Fruit fly (Drosophila melanogaster): ENCODE measurements around the gene cpo.
A peak's percentile ranks its signal among the peaks of the same experiment; 100 is the strongest.

Gene cpo

dm6 chr3R:18052799-18053586 is 133.4 kb downstream of the cpo start, which contains the start of gene htl:
Gene htl, minus strand, starts transcription at chr3R:18052984.
- TF ChIP-seq pad (GFP tag; optimal IDR thresholded peaks at IDR 0.05) (peak; percentile 21), bab1 (GFP tag; optimal IDR thresholded peaks at IDR 0.05) (no peak), kay (GFP tag; ENCODE audit: borderline replicate concordance) (peak; percentile 50), CG11617 (GFP tag; optimal IDR thresholded peaks at IDR 0.05) (no peak), Hr96 (GFP tag; optimal IDR thresholded peaks at IDR 0.05) (no peak), Mnt (GFP tag; optimal IDR thresholded peaks at IDR 0.05) (no peak), CG12768 (GFP tag; optimal IDR thresholded peaks at IDR 0.05) (no peak), CG7101 (tag; optimal IDR thresholded peaks at IDR 0.05) (no peak), CG5204 (GFP tag; optimal IDR thresholded peaks at IDR 0.05) (no peak), Crg-1 (GFP tag; optimal IDR thresholded peaks at IDR 0.05) (no peak)

dm6 chr3R:18058401-18058800 is 138.8 kb downstream of the cpo start:
- TF ChIP-seq CG5204 (GFP tag; optimal IDR thresholded peaks at IDR 0.05) (no peak), CG1620 (GFP tag; optimal IDR thresholded peaks at IDR 0.05) (no peak), Mnt (GFP tag; optimal IDR thresholded peaks at IDR 0.05) (no peak), ovo (GFP tag; optimal IDR thresholded peaks at IDR 0.05) (no peak), CG33017 (tag; optimal IDR thresholded peaks at IDR 0.05) (no peak), pad (GFP tag; optimal IDR thresholded peaks at IDR 0.05) (no peak), toe (GFP tag; optimal IDR thresholded peaks at IDR 0.05) (no peak), Crg-1 (GFP tag; optimal IDR thresholded peaks at IDR 0.05) (no peak), Clk (GFP tag; optimal IDR thresholded peaks at IDR 0.05) (no peak), CG7101 (tag; optimal IDR thresholded peaks at IDR 0.05) (no peak), CG14711 (tag; optimal IDR thresholded peaks at IDR 0.05) (no peak), CG11617 (GFP tag; optimal IDR thresholded peaks at IDR 0.05) (no peak), kay (GFP tag; ENCODE audit: borderline replicate concordance) (no peak), CG7045 (GFP tag; optimal IDR thresholded peaks at IDR 0.05) (no peak), CG12768 (GFP tag; optimal IDR thresholded peaks at IDR 0.05) (no peak), bab1 (GFP tag; optimal IDR thresholded peaks at IDR 0.05) (no peak), cic (GFP tag; optimal IDR thresholded peaks at IDR 0.05) (no peak), tj (GFP tag; optimal IDR thresholded peaks at IDR 0.05) (no peak)

- no peak for TF ChIP-seq Mnt (GFP tag; optimal IDR thresholded peaks at IDR 0.05)
- no peak for TF ChIP-seq Crg-1 (GFP tag; optimal IDR thresholded peaks at IDR 0.05)
- TF ChIP-seq CG12768 (GFP tag; optimal IDR thresholded peaks at IDR 0.05): no peak
- no peak for TF ChIP-seq CG7101 (tag; optimal IDR thresholded peaks at IDR 0.05)
- no peak for TF ChIP-seq Hr96 (GFP tag; optimal IDR thresholded peaks at IDR 0.05)
- TF ChIP-seq kay (GFP tag; ENCODE audit: borderline replicate concordance): no peak
Observed at dm6 chr3R:18060551-18060950, 140.9 kb downstream of the cpo start.

- TF ChIP-seq CG14711 (tag; optimal IDR thresholded peaks at IDR 0.05): no peak
- TF ChIP-seq pad (GFP tag; optimal IDR thresholded peaks at IDR 0.05): peak; percentile 92
Observed at dm6 chr3R:18063168-18063792, 143.6 kb downstream of the cpo start.

- TF ChIP-seq pad (GFP tag; optimal IDR thresholded peaks at IDR 0.05) (no peak), CG12768 (GFP tag; optimal IDR thresholded peaks at IDR 0.05) (no peak), cic (GFP tag; optimal IDR thresholded peaks at IDR 0.05) (no peak), CG7045 (GFP tag; optimal IDR thresholded peaks at IDR 0.05) (no peak), CG33017 (tag; optimal IDR thresholded peaks at IDR 0.05) (no peak), CG1620 (GFP tag; optimal IDR thresholded peaks at IDR 0.05) (no peak), bab1 (GFP tag; optimal IDR thresholded peaks at IDR 0.05) (no peak), toe (GFP tag; optimal IDR thresholded peaks at IDR 0.05) (no peak), Mnt (GFP tag; optimal IDR thresholded peaks at IDR 0.05) (no peak), ovo (GFP tag; optimal IDR thresholded peaks at IDR 0.05) (no peak), CG11617 (GFP tag; optimal IDR thresholded peaks at IDR 0.05) (no peak), kay (GFP tag; ENCODE audit: borderline replicate concordance) (no peak), CG14711 (tag; optimal IDR thresholded peaks at IDR 0.05) (no peak), Clk (GFP tag; optimal IDR thresholded peaks at IDR 0.05) (no peak), Crg-1 (GFP tag; optimal IDR thresholded peaks at IDR 0.05) (no peak), Hr96 (GFP tag; optimal IDR thresholded peaks at IDR 0.05) (no peak), cnc (optimal IDR thresholded peaks at IDR 0.05) (no peak)
Observed at dm6 chr3R:18064369-18064768, 144.7 kb downstream of the cpo start.

dm6 chr3R:18067930-18068329 is 148.3 kb downstream of the cpo start:
- no peak for TF ChIP-seq cnc (optimal IDR thresholded peaks at IDR 0.05)
- no peak for TF ChIP-seq Mnt (GFP tag; optimal IDR thresholded peaks at IDR 0.05)
- TF ChIP-seq CG7045 (GFP tag; optimal IDR thresholded peaks at IDR 0.05): no peak
- no peak for TF ChIP-seq Crg-1 (GFP tag; optimal IDR thresholded peaks at IDR 0.05)
- TF ChIP-seq Clk (GFP tag; optimal IDR thresholded peaks at IDR 0.05): no peak
- TF ChIP-seq toe (GFP tag; optimal IDR thresholded peaks at IDR 0.05): no peak
- TF ChIP-seq CG12768 (GFP tag; optimal IDR thresholded peaks at IDR 0.05): no peak
- TF ChIP-seq bab1 (GFP tag; optimal IDR thresholded peaks at IDR 0.05): no peak
- TF ChIP-seq CG14711 (tag; optimal IDR thresholded peaks at IDR 0.05): no peak
- no peak for TF ChIP-seq tj (GFP tag; optimal IDR thresholded peaks at IDR 0.05)
- TF ChIP-seq ovo (GFP tag; optimal IDR thresholded peaks at IDR 0.05): no peak
- TF ChIP-seq CG11617 (GFP tag; optimal IDR thresholded peaks at IDR 0.05): no peak
- no peak for TF ChIP-seq CG5204 (GFP tag; optimal IDR thresholded peaks at IDR 0.05)

Measured in whole organism, adult.